Worm (Caenorhabditis elegans) whole organism, young adult: ENCODE measurements around the gene C15H11.1.

Source experiments
- ccch-3 ChIP-seq: fragments of 200-800 bp; sonication (Bioruptor generic); optimal IDR thresholded peaks from 2 replicates; lab custom pipeline; 2018; ENCODE audit warnings: mild to moderate bottlenecking, missing genetic modification characterization, missing compliant biosample characterization
- madf-8 ChIP-seq: fragments of 200-800 bp; sonication (Bioruptor generic); conservative IDR thresholded peaks from 2 replicates; pipeline ENCODE4 v1.3.6; 2022; ENCODE audit warnings: missing genetic modification reagents, missing genetic modification characterization, missing compliant biosample characterization
- nhr-80 ChIP-seq: sonication (generic microtip); optimal IDR thresholded peaks from 2 replicates; lab custom pipeline; 2016; ENCODE audit warnings: missing genetic modification characterization, missing compliant biosample characterization
- rcor-1 ChIP-seq: fragments of 200-800 bp; sonication (Bioruptor generic); IDR thresholded peaks from 2 replicates; pipeline ENCODE4 v1.3.6; 2022; ENCODE audit warnings: missing genetic modification reagents, missing genetic modification characterization, missing compliant biosample characterization
- rec-8 ChIP-seq, 2 experiments: sonication (generic microtip); optimal IDR thresholded peaks; 2 replicates each; lab custom pipeline; 2016; ENCODE audit warnings: mild to moderate bottlenecking in 2 of 2, missing genetic modification characterization in 2 of 2, missing genetic modification reagents in 2 of 2, missing genotype in 2 of 2, missing biosample characterization in 1 of 2, missing compliant biosample characterization in 1 of 2, moderate library complexity in 1 of 2
- unc-62 ChIP-seq: fragments of 150-350 bp; optimal IDR thresholded peaks from 2 replicates; lab custom pipeline; 2014; ENCODE audit warnings: missing biosample characterization, missing genetic modification reagents, missing genetic modification characterization
- ztf-26 ChIP-seq: sonication (generic microtip); optimal IDR thresholded peaks from 2 replicates; lab custom pipeline; 2017; ENCODE audit warnings: missing genetic modification characterization, missing compliant biosample characterization

DNA sequence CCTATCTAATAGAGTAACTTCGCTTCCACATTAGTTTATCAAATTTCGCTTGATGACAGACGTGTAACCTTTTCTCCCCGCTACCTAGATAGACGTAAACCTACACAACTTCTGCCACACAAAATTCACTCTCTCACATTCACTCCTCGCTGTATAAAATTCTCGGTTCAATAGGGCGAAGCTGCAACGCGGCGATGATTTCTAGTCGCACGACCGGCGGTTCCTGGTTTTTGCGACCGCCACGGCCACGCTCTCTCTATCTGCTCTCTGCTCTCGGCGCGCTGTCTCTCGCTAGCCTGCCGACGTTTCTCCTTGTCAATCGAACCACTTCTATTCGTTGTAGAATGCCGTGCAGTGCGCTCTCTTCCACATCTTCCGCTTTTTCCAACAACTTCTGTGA lies 42.7 kb upstream of the C15H11.1 start:
- no peak for TF ChIP-seq unc-62 (GFP tag; lab: Kevin White, UChicago)
- peak; percentile 51; the same call in 1 of the 2 replicates for TF ChIP-seq rcor-1
- peak; percentile 54 for TF ChIP-seq ztf-26 (tag; lab: Kevin White, UChicago)
- no peak for TF ChIP-seq rec-8 (tag; optimal IDR thresholded peaks at IDR 0.05; lab: Kevin White, UChicago)
- no peak for TF ChIP-seq madf-8 (GFP tag; lab: Robert Waterston, UW)
- no peak for TF ChIP-seq ccch-3 (GFP tag; lab: Kevin White, UChicago)
- peak; percentile 99 for TF ChIP-seq nhr-80
